Worm (Caenorhabditis elegans): ENCODE results near the gene Y49E10.18.

The Y49E10.18 gene

DNA sequence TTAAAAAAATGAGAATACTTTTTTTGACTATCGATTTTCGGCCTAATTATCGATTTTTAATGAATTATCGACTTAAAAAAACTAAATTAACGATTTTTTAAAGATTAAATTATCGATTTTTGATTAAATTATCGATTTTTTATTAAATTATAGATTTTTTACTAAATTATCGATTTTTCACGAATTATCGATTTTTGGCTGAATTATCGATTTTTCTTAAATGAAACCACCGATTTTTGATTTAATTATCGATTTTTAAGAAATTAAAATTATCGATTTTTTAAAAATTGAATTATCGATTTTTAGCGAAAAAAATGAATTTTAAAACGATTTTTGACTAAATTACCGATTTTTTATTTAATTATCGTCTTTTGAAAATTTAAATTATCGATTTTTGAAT, 34.2 kb downstream of the Y49E10.18 start:
- no peak for TF ChIP-seq unc-62 (GFP tag; optimal IDR thresholded peaks at IDR 0.05)

DNA sequence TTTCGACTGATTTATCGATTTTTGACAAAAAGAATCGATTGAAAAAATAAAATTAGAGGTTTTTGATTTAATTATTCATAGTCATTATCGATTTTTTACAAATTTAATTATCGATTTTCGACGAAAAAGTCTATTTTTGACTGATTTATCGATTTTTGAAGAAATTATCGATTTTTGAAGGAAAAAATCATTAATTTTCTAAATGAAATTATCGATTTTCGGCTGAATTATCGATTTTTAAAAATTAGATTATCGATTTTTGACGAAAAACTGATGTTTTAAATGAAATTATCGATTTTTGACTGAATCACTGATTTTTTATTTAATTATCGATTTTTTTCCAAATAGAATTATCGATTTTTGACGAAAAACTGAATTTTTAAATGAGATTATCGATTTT, 34.8 kb downstream of the Y49E10.18 start:
- TF ChIP-seq unc-62 (GFP tag; optimal IDR thresholded peaks at IDR 0.05), result no peak

DNA sequence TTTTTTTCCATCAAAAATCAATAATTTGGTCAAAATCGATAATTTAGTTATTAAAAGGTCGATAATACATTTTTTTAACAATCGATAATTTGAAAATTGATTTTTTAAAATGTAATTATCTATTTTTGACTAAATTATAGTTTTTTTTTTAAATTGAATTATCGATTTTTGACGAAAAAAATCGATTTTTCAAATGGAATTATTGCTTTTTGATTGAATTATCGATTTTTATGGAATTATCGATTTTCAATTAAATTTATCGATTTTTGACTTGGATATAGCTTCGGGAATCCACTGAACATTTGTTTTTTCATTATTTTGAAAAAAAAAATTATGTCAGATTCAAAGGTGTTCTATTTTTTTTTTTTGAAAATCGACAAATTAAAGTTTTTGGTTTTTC, 35.6 kb downstream of the Y49E10.18 start:
- no peak for TF ChIP-seq unc-62 (GFP tag; optimal IDR thresholded peaks at IDR 0.05)

DNA sequence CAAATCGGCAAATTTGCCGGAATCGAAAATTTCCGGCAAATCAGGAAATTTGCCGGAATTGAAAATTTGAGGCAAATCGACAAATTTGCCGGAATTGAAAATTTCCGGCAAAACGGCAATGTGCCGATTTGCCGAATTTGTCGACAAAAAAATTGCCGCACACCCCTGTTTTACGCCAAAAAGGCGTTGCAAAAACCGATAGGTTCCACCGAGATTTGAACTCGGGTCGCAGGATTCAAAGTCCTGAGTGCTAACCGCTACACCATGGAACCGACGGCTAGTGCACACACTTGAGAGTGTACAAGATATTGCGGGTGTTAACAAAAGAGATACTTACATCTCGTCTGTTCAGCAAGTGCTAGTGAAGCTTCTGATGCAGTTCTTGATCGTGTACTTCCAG, 46.2 kb downstream of the Y49E10.18 start:
- TF ChIP-seq unc-62 (GFP tag; optimal IDR thresholded peaks at IDR 0.05), result no peak

DNA sequence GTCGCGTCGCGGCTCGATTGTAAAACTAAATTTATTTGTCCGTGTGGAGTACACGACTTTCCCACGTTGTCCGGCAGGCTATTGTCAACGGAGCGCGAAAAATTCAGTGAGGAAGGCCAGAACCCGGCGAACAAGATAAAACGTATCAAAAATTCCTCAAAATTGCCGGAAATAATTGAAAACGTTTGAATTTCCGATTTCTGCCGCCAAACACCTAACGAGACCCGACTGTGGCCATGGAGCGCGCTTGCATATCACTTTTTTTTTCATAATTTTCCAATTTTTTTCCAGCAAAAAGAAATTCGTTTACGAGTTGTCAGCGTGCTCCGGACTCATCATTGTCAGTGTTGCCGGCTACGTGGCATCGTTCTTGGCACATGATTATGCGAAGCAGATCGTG, 47.4 kb downstream of the Y49E10.18 start:
- TF ChIP-seq unc-62 (GFP tag; optimal IDR thresholded peaks at IDR 0.05), result no peak

DNA sequence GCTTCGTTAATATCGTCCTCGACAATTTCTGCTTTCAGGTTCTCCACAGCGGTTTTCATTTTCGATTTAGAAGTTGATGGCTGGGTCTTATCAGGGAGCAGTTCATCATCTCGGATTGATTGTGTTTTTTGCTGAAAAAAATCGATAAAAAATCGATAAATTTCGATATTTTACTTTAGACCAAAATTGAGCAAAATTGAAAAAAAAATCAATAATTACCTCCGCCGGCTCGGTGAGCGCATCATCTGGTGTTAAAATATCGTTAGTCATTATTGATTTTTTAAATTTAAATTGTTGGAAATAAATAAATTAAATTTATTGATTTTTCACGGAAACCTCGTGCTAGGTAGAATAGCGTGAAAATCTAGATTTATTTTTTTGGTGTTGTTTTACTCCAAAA, 50.8 kb downstream of the Y49E10.18 start, which contains the start of gene Y49E10.10:
Gene Y49E10.10 (plus strand): TSS at position 381 of the 400 bp plus-strand sequence.
- TF ChIP-seq unc-62 (GFP tag; optimal IDR thresholded peaks at IDR 0.05), result no peak

All from whole organism, dauer.